Worm (Caenorhabditis elegans): ENCODE measurements around the gene F26F4.6.
A peak's percentile ranks its signal among the peaks of the same experiment; 100 is the strongest.

Gene F26F4.6

ce11 chrIII:4878281-4878680 lies 15.2 kb downstream of the F26F4.6 start, which contains the start of the genes tost-1 and arx-6:
Gene tost-1, minus strand, starts transcription at chrIII:4878311.
Gene arx-6, plus strand, starts transcription at chrIII:4878658.
- 0 out of 2 replicates have a peak, but pooled peaks have one; percentile 18 for TF ChIP-seq F33H1.4 (GFP tag; IDR thresholded peaks at IDR 0.05)
- no peak for TF ChIP-seq snpc-4 (GFP tag; optimal IDR thresholded peaks at IDR 0.05)
- TF ChIP-seq snpc-4 (tag; optimal IDR thresholded peaks at IDR 0.05) = no peak
- peak; percentile 69 for TF ChIP-seq lin-54 (GFP tag; optimal IDR thresholded peaks at IDR 0.05)
- no peak for TF ChIP-seq nhr-120 (GFP tag; IDR thresholded peaks at IDR 0.05)
- TF ChIP-seq madf-6 (GFP tag; IDR thresholded peaks at IDR 0.05) = peak; percentile 63
- no peak for TF ChIP-seq hlh-26 (GFP tag; conservative IDR thresholded peaks at IDR 0.05)
- TF ChIP-seq Y56A3A.18 (GFP tag; IDR thresholded peaks at IDR 0.05) = no peak
- TF ChIP-seq B0035.1 (tag; optimal IDR thresholded peaks at IDR 0.05) = no peak
- no peak for TF ChIP-seq snpc-1.1 (tag; optimal IDR thresholded peaks at IDR 0.05; ENCODE audit: insufficient read depth)
- no peak for TF ChIP-seq bed-1 (GFP tag; IDR thresholded peaks at IDR 0.05)
- no peak for TF ChIP-seq F22D6.2 (tag; optimal IDR thresholded peaks at IDR 0.05)
- no peak for TF ChIP-seq ccch-3 (GFP tag; optimal IDR thresholded peaks at IDR 0.05)
- TF ChIP-seq ets-4 (GFP tag; optimal IDR thresholded peaks at IDR 0.05) = no peak
- TF ChIP-seq aptf-2 (GFP tag; conservative IDR thresholded peaks at IDR 0.05) = no peak
- no peak for TF ChIP-seq tbp1 (GFP tag; optimal IDR thresholded peaks at IDR 0.05)
- TF ChIP-seq lin-35 (GFP tag; optimal IDR thresholded peaks at IDR 0.05) = peak in 1 of 3 experiments; percentile 52
- TF ChIP-seq dpl-1 (GFP tag; optimal IDR thresholded peaks at IDR 0.05) = peak; percentile 44
- peak; percentile 86 for TF ChIP-seq mcd-1 (GFP tag; IDR thresholded peaks at IDR 0.05)
- TF ChIP-seq tlf-1 (GFP tag; optimal IDR thresholded peaks at IDR 0.05) = no peak
- TF ChIP-seq F39B2.1 (GFP tag; IDR thresholded peaks at IDR 0.05) = no peak
- peak; percentile 48; the same call in 1 of the 2 replicates for TF ChIP-seq D2030.7 (GFP tag; IDR thresholded peaks at IDR 0.05)
- TF ChIP-seq mes-4 (tag; optimal IDR thresholded peaks at IDR 0.05) = no peak
- TF ChIP-seq F57A8.1 (GFP tag; optimal IDR thresholded peaks at IDR 0.05) = no peak
- no peak for TF ChIP-seq Y95B8A.8 (GFP tag; IDR thresholded peaks at IDR 0.05)
- peak; percentile 76 for TF ChIP-seq efl-1 (GFP tag; optimal IDR thresholded peaks at IDR 0.05)
- no peak for TF ChIP-seq unc-130 (GFP tag; optimal IDR thresholded peaks at IDR 0.05)
- TF ChIP-seq nfyb-1 (GFP tag; IDR thresholded peaks at IDR 0.05) = no peak
- TF ChIP-seq lsl-1 (GFP tag; optimal IDR thresholded peaks at IDR 0.05) = peak; percentile 37
- TF ChIP-seq dox-1 (GFP tag; IDR thresholded peaks at IDR 0.05) = 0 out of 2 replicates have a peak, but pooled peaks have one; percentile 11
- TF ChIP-seq him-1 (tag; optimal IDR thresholded peaks at IDR 0.05) = peak; percentile 15

- TF ChIP-seq lin-35 (GFP tag; optimal IDR thresholded peaks at IDR 0.05) (peak in 1 of 3 experiments; percentile 61), ztf-28 (GFP tag; IDR thresholded peaks at IDR 0.05) (no peak), Y56A3A.18 (GFP tag; IDR thresholded peaks at IDR 0.05) (no peak), mxl-1 (tag; optimal IDR thresholded peaks at IDR 0.05) (no peak)
Observed at ce11 chrIII:4875663-4876062, 17.8 kb downstream of the F26F4.6 start.

ce11 chrIII:4874671-4875070 lies 18.8 kb downstream of the F26F4.6 start, which contains the start of gene C35D10.12:
Gene C35D10.12, minus strand, starts transcription at chrIII:4874771.
- TF ChIP-seq Y67H2A.10 (GFP tag; conservative IDR thresholded peaks at IDR 0.05) (no peak), mcd-1 (GFP tag; IDR thresholded peaks at IDR 0.05) (no peak), nhr-179 (tag; optimal IDR thresholded peaks at IDR 0.05) (no peak), F55B11.4 (tag; optimal IDR thresholded peaks at IDR 0.05; ENCODE audit: borderline replicate concordance, insufficient read depth) (no peak), unc-62 (GFP tag; optimal IDR thresholded peaks at IDR 0.05) (no peak), T26A5.8 (tag; optimal IDR thresholded peaks at IDR 0.05) (no peak), unc-130 (GFP tag; optimal IDR thresholded peaks at IDR 0.05) (no peak), dpff-1 (tag; optimal IDR thresholded peaks at IDR 0.05) (no peak)
